Worm (Caenorhabditis elegans): ENCODE results near the gene C31G12.1.

C31G12.1 gene

DNA sequence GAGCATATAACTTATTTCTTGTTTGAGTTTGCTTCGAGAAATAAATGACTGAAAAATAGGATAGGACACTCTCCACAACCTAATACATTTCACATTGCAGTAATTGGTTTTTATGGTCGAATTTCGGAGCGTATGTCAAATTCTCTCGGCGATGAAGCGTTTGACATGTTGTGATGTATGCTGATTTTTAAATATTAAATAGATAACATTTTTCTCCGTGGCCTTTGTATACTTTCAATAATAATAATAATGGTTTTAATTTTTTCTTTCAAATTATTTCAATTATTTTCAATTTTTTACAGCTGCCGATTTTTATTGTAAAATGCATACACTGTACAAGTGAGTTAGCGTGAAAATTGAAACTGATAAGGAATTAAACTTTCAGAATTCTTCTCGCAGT, 33.7 kb upstream of the C31G12.1 start, which contains the start of gene C14A6.3:
Gene C14A6.3 (plus strand): TSS at position 301 of the 400 bp plus-strand sequence.
- TF ChIP-seq tbx-2 (tag; optimal IDR thresholded peaks at IDR 0.05), result no peak

DNA sequence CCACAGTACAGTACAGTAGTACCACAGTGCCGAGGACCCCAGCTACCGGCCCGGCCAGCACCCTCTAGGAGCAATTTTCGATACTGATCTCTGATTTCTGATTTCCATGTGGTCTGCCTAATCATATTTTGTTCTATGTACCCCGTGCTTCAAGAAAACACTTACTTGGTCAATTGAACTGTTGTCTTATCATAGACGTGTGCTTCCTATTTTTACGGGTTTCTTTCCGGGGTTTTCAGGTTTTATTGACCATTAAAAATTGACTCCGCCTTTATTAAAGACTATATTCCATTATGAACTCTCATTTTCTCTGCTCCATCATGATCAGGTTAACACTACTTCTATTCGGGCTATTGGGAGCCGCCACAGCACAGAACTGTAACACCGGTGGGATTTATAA, 22.1 kb upstream of the C31G12.1 start, which contains the start of gene clec-48:
Gene clec-48 (plus strand): TSS at position 320 of the 400 bp plus-strand sequence.
- TF ChIP-seq ceh-31 (tag; optimal IDR thresholded peaks at IDR 0.05) (no peak), unc-55 (GFP tag; optimal IDR thresholded peaks at IDR 0.05) (no peak), nhr-11 (tag; optimal IDR thresholded peaks at IDR 0.05) (no peak), pros-1 (tag; optimal IDR thresholded peaks at IDR 0.05) (no peak), nhr-232 (tag; optimal IDR thresholded peaks at IDR 0.05) (no peak), hlh-15 (tag; optimal IDR thresholded peaks at IDR 0.05) (no peak), dve-1 (tag; optimal IDR thresholded peaks at IDR 0.05) (no peak), ztf-16 (tag; optimal IDR thresholded peaks at IDR 0.05) (no peak), unc-42 (tag; optimal IDR thresholded peaks at IDR 0.05) (no peak), T23F11.4 (GFP tag; optimal IDR thresholded peaks at IDR 0.05) (no peak), mec-3 (tag; optimal IDR thresholded peaks at IDR 0.05; ENCODE audit: borderline replicate concordance) (no peak)

DNA sequence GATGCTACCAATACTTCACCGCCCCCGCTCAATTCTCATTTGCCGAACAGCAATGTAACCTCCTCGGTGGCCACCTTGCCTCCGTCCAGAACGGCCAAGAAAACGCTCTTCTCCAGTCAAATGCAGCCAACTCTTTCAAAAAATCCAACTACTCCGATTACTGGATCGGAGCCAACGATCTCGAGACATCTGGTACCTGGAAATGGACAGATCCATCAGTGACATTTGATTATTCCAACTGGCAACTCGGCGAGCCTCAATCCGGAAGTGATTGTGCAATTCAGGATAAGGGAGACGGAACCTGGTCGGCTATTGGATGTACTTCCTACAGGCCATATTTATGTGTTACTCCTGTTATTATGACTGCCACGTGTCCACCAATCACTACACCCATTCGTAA, 21.6 kb upstream of the C31G12.1 start:
- TF ChIP-seq lim-6 (tag; optimal IDR thresholded peaks at IDR 0.05) (no peak), hlh-15 (tag; optimal IDR thresholded peaks at IDR 0.05) (no peak), rnt-1 (tag; optimal IDR thresholded peaks at IDR 0.05) (no peak)

ce11 chrV:18161228-18161627, 18.5 kb upstream of the C31G12.1 start, which contains the start of gene C14A6.13:
Gene C14A6.13, minus strand, starts transcription at chrV:18161328.
- no peak for TF ChIP-seq ceh-6 (GFP tag; optimal IDR thresholded peaks at IDR 0.05)

DNA sequence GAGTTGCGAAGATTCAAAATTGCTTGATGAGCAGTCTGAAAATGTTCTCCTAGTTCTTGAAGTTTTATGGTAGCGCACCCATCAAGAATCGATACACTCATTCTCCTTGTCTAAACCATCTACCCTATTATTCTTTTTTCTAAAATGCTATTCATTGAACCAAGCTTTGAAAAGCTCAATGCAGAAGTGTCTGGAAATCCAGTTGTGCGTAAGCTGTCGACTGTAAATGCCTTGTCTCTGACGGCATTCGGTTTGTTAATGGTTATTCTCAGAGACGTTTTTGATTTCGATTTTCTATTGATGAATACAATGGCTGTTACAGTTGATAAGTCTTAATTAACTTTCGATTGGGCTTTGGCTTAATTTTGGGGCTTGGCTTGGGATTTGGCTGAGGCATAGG, 17.2 kb upstream of the C31G12.1 start, which contains the start of gene C14A6.12:
Gene C14A6.12 (minus strand): TSS at position 101 of the 400 bp plus-strand sequence.
- no peak for TF ChIP-seq tbx-7 (tag; optimal IDR thresholded peaks at IDR 0.05)
- no peak for TF ChIP-seq nhr-232 (tag; optimal IDR thresholded peaks at IDR 0.05)
- no peak for TF ChIP-seq rnt-1 (tag; optimal IDR thresholded peaks at IDR 0.05)
- no peak for TF ChIP-seq ama-1 (optimal IDR thresholded peaks at IDR 0.05)
- TF ChIP-seq fax-1 (tag; optimal IDR thresholded peaks at IDR 0.05), result no peak

ce11 chrV:18163434-18163833, 16.3 kb upstream of the C31G12.1 start:
- TF ChIP-seq fax-1 (tag; optimal IDR thresholded peaks at IDR 0.05) (no peak), ceh-48 (tag; optimal IDR thresholded peaks at IDR 0.05) (no peak), elt-2 (tag; optimal IDR thresholded peaks at IDR 0.05) (no peak), ceh-14 (tag; optimal IDR thresholded peaks at IDR 0.05) (no peak), C38D4.7 (GFP tag; optimal IDR thresholded peaks at IDR 0.05) (no peak), ceh-30 (tag; optimal IDR thresholded peaks at IDR 0.05) (no peak), unc-42 (tag; optimal IDR thresholded peaks at IDR 0.05) (no peak), ceh-24 (tag; optimal IDR thresholded peaks at IDR 0.05) (no peak), ceh-9 (tag; optimal IDR thresholded peaks at IDR 0.05) (no peak), tbx-2 (tag; optimal IDR thresholded peaks at IDR 0.05) (no peak)

DNA sequence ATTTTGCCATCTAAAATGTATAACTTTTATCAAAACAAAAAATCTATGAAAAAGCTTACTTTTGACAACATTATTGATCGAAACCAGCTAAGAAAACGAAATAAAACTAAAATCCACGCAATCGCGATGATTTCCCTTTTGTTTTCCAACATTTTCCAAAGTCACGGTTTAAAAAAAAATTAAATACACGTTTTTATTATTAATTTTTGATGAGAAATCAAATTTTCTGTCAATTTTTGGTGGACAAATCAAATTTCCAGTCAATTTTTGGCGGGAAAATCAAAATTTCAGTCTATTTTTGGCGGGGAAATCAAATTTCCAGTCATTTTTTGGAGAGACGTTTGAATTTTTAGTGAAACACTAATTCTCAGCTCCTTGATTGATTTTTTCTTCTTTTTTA, 15.0 kb upstream of the C31G12.1 start, which contains the start of gene C14A6.5:
Gene C14A6.5 (minus strand): TSS at position 101 of the 400 bp plus-strand sequence.
- TF ChIP-seq Y22D7AL.16 (tag; optimal IDR thresholded peaks at IDR 0.05) (no peak), ama-1 (optimal IDR thresholded peaks at IDR 0.05) (no peak), ref-2 (tag; optimal IDR thresholded peaks at IDR 0.05) (no peak), ceh-2 (tag; optimal IDR thresholded peaks at IDR 0.05) (no peak), che-1 (tag; optimal IDR thresholded peaks at IDR 0.05) (no peak), pat-9 (tag; optimal IDR thresholded peaks at IDR 0.05) (no peak), unc-3 (GFP tag; conservative IDR thresholded peaks at IDR 0.05) (no peak), unc-3 (tag; optimal IDR thresholded peaks at IDR 0.05) (no peak), pag-3 (tag; optimal IDR thresholded peaks at IDR 0.05; ENCODE audit: borderline replicate concordance) (no peak), ceh-22 (tag; optimal IDR thresholded peaks at IDR 0.05) (no peak), madf-2 (tag; optimal IDR thresholded peaks at IDR 0.05) (no peak), K09A11.1 (tag; optimal IDR thresholded peaks at IDR 0.05; ENCODE audit: insufficient read depth) (no peak), pha-2 (tag; optimal IDR thresholded peaks at IDR 0.05) (no peak), elt-2 (tag; optimal IDR thresholded peaks at IDR 0.05) (no peak), ztf-16 (tag; optimal IDR thresholded peaks at IDR 0.05) (no peak)
